Fruit fly (Drosophila melanogaster) whole organism, larva: Measurements from ENCODE around the gene schlank.

Source experiments
- noc ChIP-seq: fragments of 200-800 bp; sonication (Bioruptor generic); optimal IDR thresholded peaks from 3 replicates; lab custom pipeline; 2019; ENCODE audit warnings: missing biosample characterization, mild to moderate bottlenecking, missing genetic modification characterization, moderate library complexity

The schlank gene

DNA sequence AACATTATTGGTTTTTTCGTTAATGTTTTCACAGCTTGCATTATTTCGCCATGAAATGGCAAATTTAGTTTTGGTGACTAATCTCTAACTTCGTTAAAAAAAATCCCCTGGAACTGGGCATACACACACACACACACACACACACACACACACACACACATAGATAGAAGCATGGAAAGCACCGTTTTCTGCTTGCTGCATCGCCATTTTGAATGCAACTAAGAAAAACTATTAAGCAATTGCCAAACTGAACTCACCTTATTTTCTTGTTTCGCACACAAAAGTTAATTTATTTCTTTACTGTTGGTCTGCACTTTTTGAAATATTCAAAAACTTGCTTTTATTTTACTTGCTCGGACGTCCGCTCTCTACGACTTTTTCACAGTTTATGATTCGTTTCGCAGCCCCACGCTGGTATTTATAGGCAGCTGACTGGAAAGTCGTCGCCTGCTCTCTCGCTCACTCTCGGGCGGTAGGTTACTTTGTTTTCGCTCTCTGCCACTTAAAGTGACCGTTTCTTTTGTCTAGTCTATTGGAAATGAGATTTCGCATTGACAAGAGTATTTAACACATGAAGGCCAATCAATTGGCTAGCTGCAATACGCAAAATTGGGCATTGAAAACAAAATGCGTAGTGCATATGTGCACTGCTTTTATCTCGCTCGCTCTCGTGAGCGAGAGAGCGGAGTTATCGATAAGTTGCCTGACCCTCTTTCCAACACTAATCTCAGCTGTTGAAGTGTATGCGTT lies 12.0 kb upstream of the schlank start:
- peak; percentile 15 for TF ChIP-seq noc (tag; lab: Kevin White, UChicago)

DNA sequence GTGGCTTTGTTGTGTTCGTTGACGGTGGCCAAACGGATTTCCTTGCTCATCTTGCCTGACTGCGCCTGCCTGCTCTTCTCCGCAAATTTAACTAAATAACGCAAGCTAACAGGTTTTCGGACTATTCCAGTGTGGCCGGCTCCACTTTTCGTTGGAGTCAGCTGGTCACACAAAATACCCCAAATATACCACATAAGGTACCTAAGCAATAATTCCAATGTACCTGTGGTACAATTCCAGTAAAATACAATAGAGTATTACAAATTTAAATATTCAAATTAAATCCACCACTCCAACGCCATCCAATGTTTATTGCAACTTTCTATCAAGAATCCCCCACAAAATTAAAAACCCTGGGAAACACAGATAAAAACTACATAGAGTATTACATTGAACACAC lies 9.6 kb upstream of the schlank start, which contains the start of gene CG3566:
TSS of gene CG3566 (minus strand) at position 135 of the 400 bp plus-strand sequence.
- peak; percentile 26 for TF ChIP-seq noc (tag; lab: Kevin White, UChicago)

DNA sequence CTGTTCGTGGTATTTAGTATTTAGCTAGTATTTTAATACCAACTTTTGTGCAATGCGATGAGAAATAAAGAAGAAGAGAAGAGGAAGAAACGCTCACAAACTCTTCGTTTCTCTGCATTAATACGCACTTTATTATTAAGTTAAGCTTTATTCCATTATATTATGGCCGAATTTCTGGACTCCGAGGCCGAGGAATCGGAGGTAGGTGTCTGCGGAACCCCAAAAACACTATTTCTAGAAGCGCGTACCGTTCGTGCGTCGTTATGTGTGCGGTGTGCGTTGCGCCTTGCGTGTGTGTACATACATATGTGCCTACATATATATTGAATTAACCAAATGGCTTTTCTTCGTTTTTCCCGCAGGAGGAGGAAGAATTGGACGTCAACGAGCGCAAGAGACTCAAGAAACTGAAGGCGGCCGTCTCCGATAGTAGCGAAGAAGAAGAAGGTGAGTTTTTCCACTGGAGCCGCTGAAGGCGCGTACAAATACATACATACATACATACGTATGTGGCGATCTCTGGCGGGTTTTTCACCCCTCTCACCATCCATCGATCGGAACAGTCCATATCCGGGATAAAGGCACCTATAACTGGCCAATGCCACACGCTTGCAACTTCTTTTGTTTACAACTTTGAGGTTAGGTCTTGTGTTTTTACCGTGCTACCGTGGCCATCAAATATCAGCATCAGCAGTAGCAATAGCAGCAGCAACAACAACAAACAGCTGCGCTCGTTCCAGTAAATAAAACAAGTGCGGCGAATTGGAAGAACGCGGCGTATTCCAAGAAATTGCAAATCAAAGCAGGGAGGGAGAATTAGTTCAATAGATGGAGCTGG lies 936 bp upstream of the schlank start, which contains the start of gene Spt6:
TSS of gene Spt6 (plus strand) at position 53 of the 838 bp plus-strand sequence.
- no peak for TF ChIP-seq noc (tag; lab: Kevin White, UChicago)

DNA sequence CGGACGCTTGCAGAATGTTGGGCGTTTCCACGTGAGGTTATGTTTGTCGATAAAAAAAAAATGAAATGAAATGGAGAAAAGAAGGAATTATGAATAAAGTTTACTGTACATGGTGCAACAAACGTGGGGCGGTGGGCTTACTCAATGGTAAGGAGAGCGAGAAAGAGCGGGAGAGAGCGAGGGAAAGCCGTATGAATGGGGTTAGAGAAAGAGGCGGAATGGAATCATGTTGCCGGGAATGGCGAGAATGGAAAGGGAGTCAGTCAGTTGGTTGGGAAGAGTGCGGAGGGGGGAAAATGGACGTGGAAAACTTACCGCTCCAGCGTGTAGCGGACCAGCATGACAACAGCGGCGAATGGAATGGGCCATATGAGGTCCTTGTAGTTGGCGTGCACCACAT lies 936 bp downstream of the schlank start:
- TF ChIP-seq noc (tag; lab: Kevin White, UChicago) = no peak

DNA sequence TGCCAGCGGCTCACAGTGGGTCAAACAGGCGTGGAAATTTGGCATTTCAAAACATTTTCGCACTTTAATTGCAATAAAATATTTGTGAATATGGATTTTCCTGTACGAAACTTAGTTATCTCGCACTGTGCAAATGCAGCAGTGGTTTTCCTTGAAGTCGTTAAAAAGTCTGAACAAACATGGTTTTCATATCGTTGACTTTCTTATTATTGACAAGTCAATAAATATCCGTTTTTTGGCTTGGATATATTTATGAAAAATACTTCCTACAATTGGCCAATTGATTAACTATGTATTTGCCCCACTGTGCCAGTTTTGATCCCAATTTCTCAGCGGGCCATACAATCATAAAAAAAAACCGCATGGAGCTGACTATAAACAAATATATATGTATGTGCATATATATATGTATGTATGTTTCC lies 1.6 kb downstream of the schlank start:
- TF ChIP-seq noc (tag; lab: Kevin White, UChicago) = peak; percentile 96

DNA sequence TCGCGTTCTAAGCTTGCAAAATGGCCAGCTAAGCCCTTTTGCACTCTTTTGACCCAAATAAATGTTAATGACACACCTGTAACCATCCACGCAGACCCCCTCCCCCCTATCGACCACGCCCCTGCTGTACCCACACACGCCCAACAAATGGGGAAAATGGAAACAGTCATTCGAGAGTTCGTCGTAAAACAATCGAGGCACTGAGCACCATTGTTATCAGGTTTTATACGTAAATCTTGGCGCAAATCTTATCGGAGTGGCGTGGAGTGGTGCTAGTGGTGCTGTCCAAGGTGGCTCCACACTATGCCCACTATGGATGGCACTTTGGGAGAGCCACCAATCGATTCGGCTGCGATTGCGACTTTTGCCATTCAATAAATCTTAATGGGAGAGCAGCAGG lies 2.6 kb downstream of the schlank start:
- TF ChIP-seq noc (tag; lab: Kevin White, UChicago) = peak; percentile 57

DNA sequence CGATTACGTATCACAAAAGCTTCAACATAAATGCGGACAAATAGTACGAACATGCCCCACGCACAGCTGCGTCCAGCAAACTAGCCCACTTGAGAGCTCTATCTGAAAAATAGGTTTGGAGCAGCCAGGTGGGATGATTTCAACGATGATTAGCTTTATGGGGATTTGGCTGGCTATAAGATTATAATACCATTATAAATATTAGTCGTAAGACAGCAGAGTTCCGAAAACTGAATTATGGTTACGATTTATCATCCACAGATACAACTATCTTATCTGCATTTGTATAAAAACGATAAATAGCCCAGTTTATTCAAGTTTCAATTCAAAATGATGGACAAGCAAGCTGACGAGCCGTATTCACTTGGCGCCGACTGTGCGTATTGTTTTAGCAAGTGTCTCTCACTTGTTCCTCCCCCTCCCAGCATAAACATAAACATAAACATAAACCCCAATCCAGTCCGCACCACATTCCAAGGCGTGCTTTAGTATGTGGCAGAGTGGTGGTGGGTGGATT lies 3.4 kb downstream of the schlank start:
- peak; percentile 78 for TF ChIP-seq noc (tag; lab: Kevin White, UChicago)

DNA sequence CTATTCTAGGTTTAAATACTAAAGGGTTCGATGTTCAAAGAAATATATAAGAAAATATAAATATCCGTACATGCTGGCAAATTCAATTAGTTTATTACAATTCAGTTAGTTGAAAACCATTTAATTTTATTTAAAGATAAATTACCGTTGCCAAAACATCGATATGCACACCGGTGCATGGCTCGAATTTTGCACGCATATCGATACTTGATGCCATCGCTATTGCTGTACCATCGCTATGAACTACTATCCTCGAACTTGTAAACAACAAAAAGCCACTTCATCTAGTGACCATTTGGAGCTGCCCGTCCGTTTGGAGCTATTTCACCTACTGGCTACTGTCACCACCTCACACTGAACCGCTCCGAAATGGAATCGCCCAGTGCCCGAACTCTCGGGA lies 6.1 kb downstream of the schlank start, which contains the start of gene Josd:
TSS of gene Josd (plus strand) at position 270 of the 400 bp plus-strand sequence.
- no peak for TF ChIP-seq noc (tag; lab: Kevin White, UChicago)

DNA sequence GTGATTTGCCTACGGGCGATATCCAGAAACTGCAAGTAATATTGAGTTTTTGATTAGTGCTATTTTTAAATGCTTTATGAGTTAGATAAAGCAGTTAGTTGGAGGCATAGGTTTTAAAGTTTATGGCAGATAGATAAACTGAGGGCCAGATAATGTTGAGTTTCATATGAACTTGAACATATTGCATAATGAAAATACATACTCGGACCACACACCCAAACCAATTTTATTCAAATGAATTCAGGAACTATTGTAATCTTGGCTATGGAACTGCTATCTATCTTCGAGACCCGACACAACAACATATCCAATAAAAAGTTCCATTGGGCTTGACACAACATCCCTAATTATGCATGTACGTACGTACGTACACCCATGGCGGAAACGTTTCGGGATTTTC lies 7.3 kb downstream of the schlank start:
- no peak for TF ChIP-seq noc (tag; lab: Kevin White, UChicago)

DNA sequence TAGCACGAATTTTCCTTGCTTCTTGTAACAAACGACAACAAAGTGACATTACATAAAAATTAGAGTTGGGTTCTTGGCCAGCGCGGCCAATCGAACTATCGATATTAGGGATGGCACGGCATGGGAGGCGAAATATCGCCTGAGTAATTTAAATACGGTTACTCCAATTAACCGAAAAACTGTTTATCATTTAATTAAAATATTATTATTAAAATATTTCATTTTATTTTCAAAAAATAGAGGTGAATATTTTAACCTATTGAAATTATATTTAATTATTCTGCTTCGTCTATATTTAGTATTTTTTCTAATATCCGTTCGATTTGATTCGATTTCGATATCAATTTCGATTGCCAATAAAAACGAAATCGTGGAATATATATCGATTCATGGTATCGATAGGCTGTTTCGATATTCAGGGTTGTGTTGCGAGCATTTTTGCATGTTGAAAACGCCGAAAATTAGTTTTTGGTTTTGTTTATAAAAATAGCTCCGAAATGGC lies 11.6 kb downstream of the schlank start, which contains the start of the genes Rbcn-3A and Spx:
TSS of gene Rbcn-3A (minus strand) at position 74 of the 502 bp plus-strand sequence.
TSS of gene Spx (plus strand) at position 409 of the 502 bp plus-strand sequence.
- TF ChIP-seq noc (tag; lab: Kevin White, UChicago) = peak; percentile 38

DNA sequence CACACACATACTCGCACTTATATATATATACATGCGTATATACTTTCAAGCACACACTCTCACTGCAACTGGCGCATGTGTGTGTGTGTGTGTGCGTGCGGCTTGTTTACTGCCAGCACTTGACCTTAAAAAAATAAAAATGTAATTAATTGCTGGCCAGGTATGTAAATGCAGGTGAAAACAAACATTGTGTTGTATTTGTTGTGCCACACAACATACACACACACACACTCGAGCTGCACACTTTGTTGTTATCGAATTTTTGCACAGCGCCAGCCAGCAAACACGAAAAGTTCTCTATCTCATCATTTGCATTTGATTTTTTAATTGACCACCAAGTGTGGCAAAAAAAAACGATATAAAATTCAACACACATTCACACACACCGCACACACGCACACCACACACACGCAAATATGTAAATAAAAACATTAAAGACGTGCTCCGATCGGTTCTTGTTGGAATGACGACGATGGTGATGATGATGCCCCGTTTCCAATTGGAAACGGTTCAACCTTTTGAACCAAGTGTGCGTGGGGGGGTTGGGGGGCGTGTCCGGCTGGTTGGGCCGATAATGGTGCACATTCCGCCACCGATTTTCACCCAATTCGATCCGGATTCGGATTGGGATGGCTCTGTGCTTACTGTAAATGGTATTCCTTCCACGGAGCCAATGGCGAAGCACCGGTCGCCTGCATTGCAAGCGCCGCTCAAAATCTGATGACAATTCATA lies 12.2 kb downstream of the schlank start:
- TF ChIP-seq noc (tag; lab: Kevin White, UChicago) = no peak

DNA sequence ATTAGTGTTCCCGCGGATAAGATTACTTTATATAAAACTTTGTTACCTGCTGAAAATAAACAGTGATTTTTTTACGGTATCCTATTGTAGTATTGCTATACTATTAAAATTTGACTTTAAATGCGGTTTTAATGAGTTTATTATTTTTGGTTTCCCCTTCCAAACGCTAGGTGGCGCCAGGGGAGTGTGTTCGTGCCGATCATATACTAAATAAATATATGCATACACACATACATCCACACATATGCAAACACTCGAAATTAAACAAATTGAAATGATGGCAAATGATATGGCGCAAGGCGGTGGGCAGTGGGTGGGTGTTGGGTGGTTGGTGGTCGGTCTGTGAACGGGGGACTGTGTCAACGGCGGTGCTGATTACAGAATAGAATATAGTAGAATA lies 13.3 kb downstream of the schlank start:
- no peak for TF ChIP-seq noc (tag; lab: Kevin White, UChicago)

DNA sequence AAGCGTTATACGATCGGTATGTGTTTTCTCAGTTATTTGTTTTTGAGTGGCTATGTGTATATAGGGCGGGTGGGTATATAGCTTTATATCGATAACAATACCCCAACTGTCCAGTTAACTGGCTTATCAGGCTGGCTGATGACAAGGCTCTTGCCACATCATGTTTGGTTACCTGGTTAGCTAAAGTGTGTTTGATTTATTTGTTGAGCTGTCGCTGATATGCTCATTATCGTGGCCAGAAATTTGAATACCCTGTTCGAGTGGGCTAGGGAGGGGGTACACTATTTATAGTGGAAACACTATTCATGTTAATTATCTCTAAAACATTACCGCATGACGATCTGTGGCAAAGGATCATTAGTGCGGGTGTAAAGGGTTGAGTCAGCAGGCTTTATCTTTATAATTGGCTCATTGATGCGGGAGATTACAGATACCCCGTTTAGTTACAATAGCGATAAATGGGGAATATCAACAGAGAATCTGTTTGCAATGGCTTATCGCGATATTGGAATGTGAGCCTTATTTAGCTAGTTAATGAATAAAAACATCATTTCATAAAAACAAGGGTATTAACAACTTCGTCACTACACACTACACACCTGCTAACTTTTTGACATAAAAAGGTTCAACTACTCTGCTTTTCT lies 14.0 kb downstream of the schlank start:
- TF ChIP-seq noc (tag; lab: Kevin White, UChicago) = no peak

DNA sequence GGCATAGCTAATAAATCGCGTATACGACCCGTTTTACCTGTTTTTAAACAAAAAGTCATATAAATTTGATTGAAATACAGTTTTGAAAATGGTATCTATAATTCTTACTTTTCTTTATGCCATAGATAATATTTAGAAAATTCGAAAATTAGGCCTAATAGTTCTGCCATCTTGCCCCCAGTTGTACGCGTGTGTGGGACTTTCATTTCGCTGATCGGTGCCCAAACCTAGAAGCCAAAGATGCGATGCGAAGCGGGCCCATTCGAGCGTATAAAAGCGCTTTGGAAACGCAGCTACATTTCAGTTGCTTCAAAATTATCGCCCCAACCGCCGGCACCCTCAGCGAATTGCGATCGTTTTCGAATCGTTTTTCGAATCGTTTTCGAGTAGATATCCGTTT lies 30.0 kb downstream of the schlank start, which contains the start of gene CG14445:
TSS of gene CG14445 (plus strand) at position 301 of the 400 bp plus-strand sequence.
- TF ChIP-seq noc (tag; lab: Kevin White, UChicago) = no peak
